Worm (Caenorhabditis elegans) whole organism, mixed stage, embryonic: ENCODE results near the gene C08E3.15.

Experiments used
- blmp-1 ChIP-seq: fragments of 150-350 bp; optimal IDR thresholded peaks from 2 replicates; lab custom pipeline; 2014; ENCODE audit warnings: missing biosample characterization, missing genetic modification characterization
- ces-1 ChIP-seq: fragments of 150-350 bp; optimal IDR thresholded peaks from 2 replicates; lab custom pipeline; 2014; ENCODE audit warnings: missing biosample characterization, missing genetic modification reagents, missing genetic modification characterization
- elt-3 ChIP-seq: fragments of 150-350 bp; optimal IDR thresholded peaks from 2 replicates; lab custom pipeline; 2014; ENCODE audit warnings: missing biosample characterization, missing genetic modification characterization
- mab-5 ChIP-seq: fragments of 150-350 bp; optimal IDR thresholded peaks from 2 replicates; lab custom pipeline; 2014; ENCODE audit warnings: missing biosample characterization, missing genetic modification characterization
- nhr-237 ChIP-seq: fragments of 150-350 bp; optimal IDR thresholded peaks from 2 replicates; lab custom pipeline; 2014; ENCODE audit warnings: missing biosample characterization, missing genetic modification characterization
- nhr-28 ChIP-seq: fragments of 150-350 bp; optimal IDR thresholded peaks from 2 replicates; lab custom pipeline; 2014; ENCODE audit warnings: missing biosample characterization, missing genetic modification characterization
- nhr-76 ChIP-seq: sonication (generic microtip); optimal IDR thresholded peaks from 2 replicates; lab custom pipeline; 2017; ENCODE audit warnings: missing biosample characterization, missing genetic modification characterization
- snpc-4 ChIP-seq: fragments of 150-350 bp; optimal IDR thresholded peaks from 2 replicates; lab custom pipeline; 2014; ENCODE audit warnings: missing biosample characterization, missing genetic modification characterization
- unc-62 ChIP-seq: fragments of 150-350 bp; optimal IDR thresholded peaks from 2 replicates; lab custom pipeline; 2014; ENCODE audit warnings: missing biosample characterization, missing genetic modification reagents, missing genetic modification characterization

ce11 chrII:1589845-1590244, 37.8 kb downstream of the C08E3.15 start, which contains the start of gene T07H3.7:
- TF ChIP-seq unc-62 (GFP tag; lab: Kevin White, UChicago), result no peak
- TF ChIP-seq mab-5 (tag; lab: Kevin White, UChicago), result no peak
- TF ChIP-seq snpc-4 (tag; lab: Kevin White, UChicago), result no peak
- TF ChIP-seq blmp-1, result no peak
- no peak for TF ChIP-seq nhr-237 (tag; lab: Kevin White, UChicago)
- no peak for TF ChIP-seq nhr-28 (tag; lab: Kevin White, UChicago)
- no peak for TF ChIP-seq nhr-76
- no peak for TF ChIP-seq elt-3 (tag; lab: Kevin White, UChicago)
- no peak for TF ChIP-seq ces-1 (GFP tag; lab: Kevin White, UChicago)
